Fruit fly (Drosophila melanogaster): ENCODE data around the gene CG10300.
A peak's percentile ranks its signal among the peaks of the same experiment; 100 is the strongest.

Gene CG10300

DNA sequence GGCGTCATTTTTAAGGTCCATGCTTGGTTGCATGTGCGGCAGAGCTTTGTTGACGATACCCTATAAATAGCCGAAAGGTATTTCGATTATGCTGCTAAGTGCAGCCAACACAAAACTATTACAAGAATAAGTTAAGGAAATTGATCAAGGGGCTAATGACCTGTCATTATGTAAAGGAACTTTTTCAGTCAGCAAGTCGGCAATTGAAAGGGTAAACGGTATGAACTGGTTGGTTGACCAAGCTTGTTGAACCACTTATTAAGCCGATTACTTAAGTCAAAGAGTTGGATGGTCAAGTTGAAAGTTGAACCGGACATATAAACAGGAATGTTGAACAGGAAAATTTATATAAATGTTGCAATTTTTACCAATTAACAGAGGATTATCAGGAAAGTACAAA, 38.2 kb upstream of the CG10300 start:
- no peak for TF ChIP-seq ovo (GFP tag; optimal IDR thresholded peaks at IDR 0.05)
- TF ChIP-seq toe (GFP tag; optimal IDR thresholded peaks at IDR 0.05) = no peak
- no peak for TF ChIP-seq bab1 (GFP tag; optimal IDR thresholded peaks at IDR 0.05)
- no peak for TF ChIP-seq pad (GFP tag; optimal IDR thresholded peaks at IDR 0.05)
- TF ChIP-seq Mnt (GFP tag; optimal IDR thresholded peaks at IDR 0.05) = no peak
- TF ChIP-seq Hr96 (GFP tag; optimal IDR thresholded peaks at IDR 0.05) = no peak
- no peak for TF ChIP-seq Clk (GFP tag; optimal IDR thresholded peaks at IDR 0.05)
- TF ChIP-seq kay (GFP tag; ENCODE audit: borderline replicate concordance) = no peak

DNA sequence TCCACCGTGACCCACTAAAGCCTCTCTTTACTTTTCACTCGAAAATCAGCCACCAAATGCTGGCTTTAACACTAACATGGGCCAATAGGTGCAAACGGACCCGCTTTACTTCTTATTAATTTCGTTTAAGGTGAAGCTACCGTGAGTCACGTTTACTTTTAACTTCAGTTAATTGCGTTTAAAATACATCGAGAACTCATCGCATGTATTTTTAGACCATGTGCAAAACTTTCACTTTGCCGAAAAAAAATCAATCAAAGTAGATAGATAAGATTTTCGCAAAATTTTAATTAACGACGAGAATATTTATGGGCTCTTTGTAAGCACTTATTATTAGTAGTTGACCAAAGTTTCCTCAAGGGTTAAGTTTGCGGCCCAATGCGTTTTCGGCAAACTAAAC, 37.0 kb upstream of the CG10300 start:
- TF ChIP-seq cic (GFP tag; optimal IDR thresholded peaks at IDR 0.05) (no peak), CG11617 (GFP tag; optimal IDR thresholded peaks at IDR 0.05) (no peak), CG12768 (GFP tag; optimal IDR thresholded peaks at IDR 0.05) (no peak), pad (GFP tag; optimal IDR thresholded peaks at IDR 0.05) (no peak), Mnt (GFP tag; optimal IDR thresholded peaks at IDR 0.05) (no peak), CG14711 (tag; optimal IDR thresholded peaks at IDR 0.05) (no peak), Clk (GFP tag; optimal IDR thresholded peaks at IDR 0.05) (no peak), CG7101 (tag; optimal IDR thresholded peaks at IDR 0.05) (no peak), CG5204 (GFP tag; optimal IDR thresholded peaks at IDR 0.05) (no peak), CG7045 (GFP tag; optimal IDR thresholded peaks at IDR 0.05) (no peak), CG1620 (GFP tag; optimal IDR thresholded peaks at IDR 0.05) (no peak), kay (GFP tag; ENCODE audit: borderline replicate concordance) (no peak), bab1 (GFP tag; optimal IDR thresholded peaks at IDR 0.05) (no peak), ovo (GFP tag; optimal IDR thresholded peaks at IDR 0.05) (no peak), cnc (optimal IDR thresholded peaks at IDR 0.05) (no peak)

DNA sequence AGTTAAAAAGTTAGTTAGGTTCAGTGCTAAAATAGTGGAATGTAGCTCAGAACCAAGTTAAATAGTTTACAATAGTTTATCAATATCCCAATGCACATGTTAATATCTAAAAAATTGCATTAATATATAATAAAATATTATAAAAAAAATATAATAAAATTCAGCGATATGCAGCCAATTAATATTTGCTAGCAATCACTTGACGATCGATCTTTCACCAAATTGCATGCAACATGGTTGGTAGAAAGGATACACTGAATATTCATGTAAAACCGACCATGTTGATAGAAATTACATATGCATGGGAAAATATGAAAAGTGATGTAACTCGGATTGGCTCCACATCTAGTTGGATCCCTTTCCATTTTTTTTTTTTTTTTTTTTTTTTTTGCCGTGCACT, 35.7 kb upstream of the CG10300 start:
- TF ChIP-seq kay (GFP tag; ENCODE audit: borderline replicate concordance) = peak; percentile 9
- TF ChIP-seq CG1620 (GFP tag; optimal IDR thresholded peaks at IDR 0.05) = no peak

DNA sequence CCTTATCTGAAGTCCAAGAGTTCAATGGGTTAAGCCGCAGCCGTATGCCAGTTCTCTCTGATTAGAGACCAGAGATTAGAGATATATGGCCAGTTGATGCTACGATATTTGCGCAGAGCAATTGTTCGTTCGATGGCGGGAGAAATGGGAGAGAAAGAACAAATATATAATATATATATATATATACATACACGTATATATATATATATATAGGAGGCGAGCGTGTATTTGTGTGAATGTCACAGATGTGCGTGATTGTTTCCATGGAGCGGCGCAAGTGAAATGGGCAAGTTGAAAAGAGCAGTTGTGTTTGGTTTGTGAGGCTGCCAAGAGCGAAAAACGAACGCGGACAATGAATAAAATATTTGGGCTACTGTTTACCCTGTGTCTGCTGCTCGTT, 34.3 kb upstream of the CG10300 start, which contains the start of gene GILT3:
TSS of gene GILT3 (plus strand) at position 301 of the 400 bp plus-strand sequence.
- TF ChIP-seq CG33017 (tag; optimal IDR thresholded peaks at IDR 0.05) (no peak), CG7045 (GFP tag; optimal IDR thresholded peaks at IDR 0.05) (no peak), CG7101 (tag; optimal IDR thresholded peaks at IDR 0.05) (no peak), bab1 (GFP tag; optimal IDR thresholded peaks at IDR 0.05) (no peak), kay (GFP tag; ENCODE audit: borderline replicate concordance) (no peak), toe (GFP tag; optimal IDR thresholded peaks at IDR 0.05) (no peak)

DNA sequence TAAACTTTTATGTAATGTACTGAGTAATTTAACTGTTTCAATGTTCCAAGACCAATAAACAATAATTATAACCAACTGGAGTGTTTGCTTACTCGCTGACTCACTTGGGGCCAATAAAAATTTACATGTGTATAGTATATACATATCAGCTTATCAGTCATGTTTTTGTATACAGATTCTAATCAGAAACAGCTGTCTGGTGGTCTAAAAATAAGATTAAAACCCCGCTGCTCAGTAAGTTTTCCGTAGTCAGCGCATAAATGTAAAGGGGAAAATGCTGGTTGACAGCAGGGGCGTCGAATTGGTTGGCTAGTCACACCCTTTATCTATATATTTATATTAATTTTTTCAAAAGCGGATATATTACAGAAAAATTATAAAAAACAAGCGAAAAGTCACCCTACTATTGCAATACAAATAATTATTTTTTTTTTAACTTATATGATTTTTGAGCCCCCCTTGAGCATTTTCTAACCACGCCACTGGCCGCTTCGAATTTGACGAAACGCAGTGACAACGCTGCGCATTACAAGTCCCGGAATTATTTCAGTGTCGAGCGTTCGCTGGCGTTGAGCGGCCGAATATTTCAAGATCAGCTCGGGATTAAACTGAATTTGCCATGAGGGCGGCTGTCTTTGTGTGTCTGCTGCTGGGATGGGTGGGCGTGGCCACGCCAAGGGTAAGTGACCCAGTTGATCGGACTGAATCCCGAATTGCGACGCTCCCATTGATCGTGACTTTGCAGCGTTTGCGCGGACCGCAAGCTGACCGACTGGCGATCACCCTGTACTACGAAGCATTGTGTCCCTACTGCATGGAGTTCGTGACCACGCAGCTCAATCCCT, 32.8 kb upstream of the CG10300 start, which contains the start of gene GILT2:
TSS of gene GILT2 (plus strand) at position 547 of the 845 bp plus-strand sequence.
- TF ChIP-seq pad (GFP tag; optimal IDR thresholded peaks at IDR 0.05) (peak; percentile 94), tj (GFP tag; optimal IDR thresholded peaks at IDR 0.05) (peak; percentile 94), CG7045 (GFP tag; optimal IDR thresholded peaks at IDR 0.05) (peak; percentile 95), CG14711 (tag; optimal IDR thresholded peaks at IDR 0.05) (peak; percentile 90), cic (GFP tag; optimal IDR thresholded peaks at IDR 0.05) (peak; percentile 82), Crg-1 (GFP tag; optimal IDR thresholded peaks at IDR 0.05) (peak; percentile 79), kay (GFP tag; ENCODE audit: borderline replicate concordance) (peak; percentile 95), CG33017 (tag; optimal IDR thresholded peaks at IDR 0.05) (peak; percentile 89), Mnt (GFP tag; optimal IDR thresholded peaks at IDR 0.05) (peak; percentile 77), CG1620 (GFP tag; optimal IDR thresholded peaks at IDR 0.05) (peak; percentile 89), CG7101 (tag; optimal IDR thresholded peaks at IDR 0.05) (peak; percentile 93), toe (GFP tag; optimal IDR thresholded peaks at IDR 0.05) (peak; percentile 81), Hr96 (GFP tag; optimal IDR thresholded peaks at IDR 0.05) (peak; percentile 79), CG12768 (GFP tag; optimal IDR thresholded peaks at IDR 0.05) (peak; percentile 97), cnc (optimal IDR thresholded peaks at IDR 0.05) (no peak), CG11617 (GFP tag; optimal IDR thresholded peaks at IDR 0.05) (peak; percentile 95), bab1 (GFP tag; optimal IDR thresholded peaks at IDR 0.05) (peak; percentile 97), Clk (GFP tag; optimal IDR thresholded peaks at IDR 0.05) (peak; percentile 84), ovo (GFP tag; optimal IDR thresholded peaks at IDR 0.05) (peak; percentile 85), CG5204 (GFP tag; optimal IDR thresholded peaks at IDR 0.05) (peak; percentile 85)

DNA sequence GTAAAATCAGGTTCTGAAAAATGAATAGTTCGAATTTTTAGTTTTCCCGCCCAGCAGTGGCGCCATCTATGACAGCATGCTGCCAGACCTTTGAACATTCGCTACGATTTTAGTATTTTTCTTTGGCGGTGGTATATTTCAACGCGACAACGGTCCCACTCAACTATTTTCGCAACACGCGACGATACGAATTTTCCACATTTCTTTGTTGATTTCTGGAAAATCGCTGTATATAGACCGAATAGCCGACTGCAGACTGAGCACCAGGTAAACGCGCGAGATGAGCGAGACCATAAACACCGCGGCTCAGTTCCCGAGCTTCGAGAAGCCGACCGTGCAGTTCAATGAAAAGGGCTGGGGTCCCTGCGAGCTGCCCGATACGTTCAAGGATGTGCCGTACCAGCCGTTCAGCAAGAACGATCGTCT, 31.4 kb upstream of the CG10300 start, which contains the start of gene eIF3d1:
TSS of gene eIF3d1 (plus strand) at position 129 of the 426 bp plus-strand sequence.
- TF ChIP-seq Clk (GFP tag; optimal IDR thresholded peaks at IDR 0.05) (no peak), Crg-1 (GFP tag; optimal IDR thresholded peaks at IDR 0.05) (peak; percentile 23), CG7101 (tag; optimal IDR thresholded peaks at IDR 0.05) (no peak), CG12768 (GFP tag; optimal IDR thresholded peaks at IDR 0.05) (no peak), CG1620 (GFP tag; optimal IDR thresholded peaks at IDR 0.05) (peak; percentile 55), Mnt (GFP tag; optimal IDR thresholded peaks at IDR 0.05) (peak; percentile 94), ovo (GFP tag; optimal IDR thresholded peaks at IDR 0.05) (peak; percentile 0), kay (GFP tag; ENCODE audit: borderline replicate concordance) (no peak), bab1 (GFP tag; optimal IDR thresholded peaks at IDR 0.05) (peak; percentile 51)
